Worm (Caenorhabditis elegans) whole organism, L2 larva: ENCODE measurements around the gene srd-48.

ENCODE experiments used
- ama-1 ChIP-seq: fragments of 150-350 bp; optimal IDR thresholded peaks from 2 replicates; lab custom pipeline; 2018; ENCODE audit warnings: inconsistent platforms
- lin-13 ChIP-seq: fragments of 150-350 bp; optimal IDR thresholded peaks from 2 replicates; lab custom pipeline; 2014; ENCODE audit warnings: missing biosample characterization, missing genetic modification reagents, missing genetic modification characterization
- nhr-12 ChIP-seq: fragments of 150-350 bp; optimal IDR thresholded peaks from 2 replicates; lab custom pipeline; 2014; ENCODE audit warnings: missing biosample characterization, missing genetic modification characterization

DNA sequence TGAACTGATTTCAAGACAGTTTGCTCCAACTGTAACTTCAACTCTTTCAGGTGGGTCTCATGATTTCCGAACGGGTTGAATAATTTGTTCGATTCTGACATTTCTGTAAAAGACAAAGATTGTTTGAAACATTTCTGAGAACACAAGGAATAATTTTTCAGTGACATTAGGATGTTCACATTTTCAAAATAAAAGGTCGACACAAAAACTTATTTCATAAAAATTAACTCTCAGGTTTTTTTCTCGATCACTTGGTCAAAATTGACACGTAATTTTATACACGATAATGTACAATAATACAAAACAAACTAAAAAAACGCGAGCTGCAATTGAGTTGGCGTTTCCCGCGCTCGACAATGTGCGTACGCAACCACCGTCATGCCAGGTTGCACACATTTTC, 35.4 kb downstream of the srd-48 start, which contains the start of gene rif-1.2:
- no peak for TF ChIP-seq nhr-12 (tag; lab: Kevin White, UChicago)
- no peak for TF ChIP-seq lin-13 (GFP tag; lab: Kevin White, UChicago)
- TF ChIP-seq ama-1 (lab: Kevin White, UChicago): no peak
